Worm (Caenorhabditis elegans): ENCODE measurements around the gene H18N23.2.

- no peak for TF ChIP-seq ceh-82 (tag; optimal IDR thresholded peaks at IDR 0.05)
- no peak for TF ChIP-seq zag-1 (tag; optimal IDR thresholded peaks at IDR 0.05)
- TF ChIP-seq snpc-4 (tag; optimal IDR thresholded peaks at IDR 0.05) = no peak
- TF ChIP-seq nhr-23 (tag; optimal IDR thresholded peaks at IDR 0.05) = no peak
- no peak for TF ChIP-seq sem-4 (tag; optimal IDR thresholded peaks at IDR 0.05)
- TF ChIP-seq fos-1 (tag; optimal IDR thresholded peaks at IDR 0.05) = no peak
- TF ChIP-seq unc-55 (GFP tag; optimal IDR thresholded peaks at IDR 0.05) = no peak
- no peak for TF ChIP-seq lin-13 (GFP tag; optimal IDR thresholded peaks at IDR 0.05)
Measured at ce11 chrX:17674313-17674712, 33.6 kb upstream of the H18N23.2 start.

Measured in whole organism, L2 larva.